Worm (Caenorhabditis elegans) whole organism, L2 larva: ENCODE data around the gene nlp-66.

Experiments
- mab-5 ChIP-seq: fragments of 150-350 bp; optimal IDR thresholded peaks from 2 replicates; lab custom pipeline; 2014; ENCODE audit warnings: missing biosample characterization, missing genetic modification characterization
- unc-62 ChIP-seq: fragments of 150-350 bp; optimal IDR thresholded peaks from 2 replicates; lab custom pipeline; 2014; ENCODE audit warnings: missing biosample characterization, missing genetic modification reagents, missing genetic modification characterization

DNA sequence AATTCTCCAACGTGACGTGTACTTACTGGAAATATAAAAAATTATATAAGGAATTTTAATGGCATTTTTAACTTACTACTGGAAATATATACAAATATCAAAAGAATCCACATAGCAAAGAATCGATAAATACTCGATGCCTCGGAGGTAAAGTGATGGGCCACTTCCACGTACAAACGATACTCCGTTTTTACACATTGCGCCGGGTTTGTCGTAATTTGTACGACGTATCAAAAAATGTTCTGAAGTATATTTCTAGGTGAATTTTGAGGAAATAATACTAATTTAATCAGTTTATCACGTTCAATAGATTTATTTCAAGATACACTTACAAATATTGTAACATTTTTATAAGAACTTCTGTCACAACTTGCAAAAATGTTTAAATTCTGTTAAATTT lies 4.2 kb upstream of the nlp-66 start, which contains the start of gene R08B4.3:
- TF ChIP-seq unc-62 (no peak), mab-5 (tag; lab: Kevin White, UChicago) (no peak)
